Worm (Caenorhabditis elegans): ENCODE results near the gene unc-115.

The unc-115 gene

ce11 chrX:10184708-10185107, 38.0 kb downstream of the unc-115 start:
- no peak for TF ChIP-seq ztf-23 (GFP tag; IDR thresholded peaks at IDR 0.05)

- TF ChIP-seq ztf-23 (GFP tag; IDR thresholded peaks at IDR 0.05) (0 out of 2 replicates have a peak, but pooled peaks have one; percentile 57), flt-1 (GFP tag; IDR thresholded peaks at IDR 0.05) (peak; percentile 80), med-1 (GFP tag; optimal IDR thresholded peaks at IDR 0.05; ENCODE audit: insufficient read depth) (no peak), cog-1 (tag; optimal IDR thresholded peaks at IDR 0.05) (peak; percentile 79)
Observed at ce11 chrX:10188493-10188895, 41.8 kb downstream of the unc-115 start.

- TF ChIP-seq ztf-23 (GFP tag; IDR thresholded peaks at IDR 0.05) (no peak), klf-2 (GFP tag; conservative IDR thresholded peaks at IDR 0.05) (no peak), tab-1 (GFP tag; IDR thresholded peaks at IDR 0.05) (no peak), ref-1 (GFP tag; conservative IDR thresholded peaks at IDR 0.05) (no peak), flt-1 (GFP tag; IDR thresholded peaks at IDR 0.05) (no peak), med-1 (GFP tag; optimal IDR thresholded peaks at IDR 0.05; ENCODE audit: insufficient read depth) (no peak), cog-1 (tag; optimal IDR thresholded peaks at IDR 0.05) (no peak), ztf-29 (GFP tag; IDR thresholded peaks at IDR 0.05) (no peak), T22C8.4 (GFP tag; IDR thresholded peaks at IDR 0.05) (no peak)
Observed at ce11 chrX:10189244-10189643, 42.6 kb downstream of the unc-115 start.

ce11 chrX:10189805-10190204, 43.1 kb downstream of the unc-115 start:
- TF ChIP-seq klf-2 (GFP tag; conservative IDR thresholded peaks at IDR 0.05) (0 out of 2 replicates have a peak, but pooled peaks have one; percentile 12), cog-1 (tag; optimal IDR thresholded peaks at IDR 0.05) (no peak)

- TF ChIP-seq cog-1 (tag; optimal IDR thresholded peaks at IDR 0.05), result no peak
- no peak for TF ChIP-seq flt-1 (GFP tag; IDR thresholded peaks at IDR 0.05)
- no peak for TF ChIP-seq med-1 (GFP tag; optimal IDR thresholded peaks at IDR 0.05; ENCODE audit: insufficient read depth)
- no peak for TF ChIP-seq T22C8.4 (GFP tag; IDR thresholded peaks at IDR 0.05)
- TF ChIP-seq klf-2 (GFP tag; conservative IDR thresholded peaks at IDR 0.05), result no peak
- no peak for TF ChIP-seq tab-1 (GFP tag; IDR thresholded peaks at IDR 0.05)
- TF ChIP-seq ref-1 (GFP tag; conservative IDR thresholded peaks at IDR 0.05), result no peak
Observed at ce11 chrX:10194327-10195096, 47.8 kb downstream of the unc-115 start, which contains the start of gene myrf-2. TSS of gene myrf-2 (minus strand) at chrX:10194377.

ce11 chrX:10197204-10197756, 50.6 kb downstream of the unc-115 start, which contains the start of gene nucb-1:
TSS of gene nucb-1 (plus strand) at chrX:10197706.
- TF ChIP-seq klf-2 (GFP tag; conservative IDR thresholded peaks at IDR 0.05) (no peak), tab-1 (GFP tag; IDR thresholded peaks at IDR 0.05) (no peak), ztf-23 (GFP tag; IDR thresholded peaks at IDR 0.05) (0 out of 2 replicates have a peak, but pooled peaks have one; percentile 23), T22C8.4 (GFP tag; IDR thresholded peaks at IDR 0.05) (no peak), flt-1 (GFP tag; IDR thresholded peaks at IDR 0.05) (no peak), med-1 (GFP tag; optimal IDR thresholded peaks at IDR 0.05; ENCODE audit: insufficient read depth) (no peak), ref-1 (GFP tag; conservative IDR thresholded peaks at IDR 0.05) (no peak), cog-1 (tag; optimal IDR thresholded peaks at IDR 0.05) (peak; percentile 68), ztf-29 (GFP tag; IDR thresholded peaks at IDR 0.05) (no peak)

- no peak for TF ChIP-seq T22C8.4 (GFP tag; IDR thresholded peaks at IDR 0.05)
- TF ChIP-seq flt-1 (GFP tag; IDR thresholded peaks at IDR 0.05), result no peak
- no peak for TF ChIP-seq med-1 (GFP tag; optimal IDR thresholded peaks at IDR 0.05; ENCODE audit: insufficient read depth)
- no peak for TF ChIP-seq ref-1 (GFP tag; conservative IDR thresholded peaks at IDR 0.05)
- no peak for TF ChIP-seq ztf-29 (GFP tag; IDR thresholded peaks at IDR 0.05)
- no peak for TF ChIP-seq ztf-23 (GFP tag; IDR thresholded peaks at IDR 0.05)
- no peak for TF ChIP-seq tab-1 (GFP tag; IDR thresholded peaks at IDR 0.05)
- TF ChIP-seq klf-2 (GFP tag; conservative IDR thresholded peaks at IDR 0.05), result no peak
Observed at ce11 chrX:10199202-10199601, 52.5 kb downstream of the unc-115 start.
